Fruit fly (Drosophila melanogaster) whole organism, prepupa: Measurements from ENCODE around the gene CG34039.

ENCODE experiments used
- CG3919 ChIP-seq: fragments of 200-800 bp; sonication (Bioruptor generic); optimal IDR thresholded peaks from 3 replicates; lab custom pipeline; 2016; ENCODE audit warnings: missing biosample characterization, missing genetic modification characterization
- CG4318 ChIP-seq: fragments of 200-800 bp; sonication (Bioruptor generic); optimal IDR thresholded peaks from 3 replicates; lab custom pipeline; 2017; ENCODE audit warnings: missing biosample characterization, mild to moderate bottlenecking, missing genetic modification characterization
- Eip75B ChIP-seq: fragments of 200-800 bp; sonication (Bioruptor generic); optimal IDR thresholded peaks from 3 replicates; lab custom pipeline; 2016; ENCODE audit warnings: missing biosample characterization, missing genetic modification characterization
- Lpt ChIP-seq: fragments of 200-800 bp; sonication (Bioruptor generic); optimal IDR thresholded peaks from 3 replicates; lab custom pipeline; 2016; ENCODE audit warnings: missing biosample characterization, missing genetic modification characterization
- topi ChIP-seq: fragments of 200-800 bp; sonication (Bioruptor generic); optimal IDR thresholded peaks from 3 replicates; lab custom pipeline; 2016; ENCODE audit warnings: missing biosample characterization, missing genetic modification characterization

DNA sequence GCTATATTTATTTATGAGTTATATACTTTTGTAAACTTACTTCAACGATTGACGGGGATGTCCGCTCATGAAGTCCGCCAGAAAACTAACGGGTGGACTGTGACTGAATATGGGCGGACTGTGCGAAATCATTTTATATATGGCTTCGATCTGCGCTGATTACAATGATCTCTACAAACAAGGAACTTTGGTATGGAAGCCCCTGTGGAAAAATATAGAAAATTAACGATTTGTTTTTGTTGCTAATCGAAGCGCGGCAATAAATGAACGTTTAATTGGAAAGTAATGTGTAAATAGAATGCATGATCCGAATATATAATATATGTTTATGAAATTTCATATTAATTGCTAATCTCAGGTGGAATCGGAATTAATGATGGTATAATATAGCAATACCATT is 9.8 kb upstream of the CG34039 start:
- TF ChIP-seq Eip75B (GFP tag; lab: Kevin White, UChicago) (no peak), CG3919 (GFP tag; lab: Kevin White, UChicago) (no peak), CG4318 (no peak), Lpt (GFP tag; lab: Kevin White, UChicago) (no peak), topi (no peak)
